Worm (Caenorhabditis elegans) whole organism, young adult: Measurements from ENCODE around the gene prx-12.

Experiments used
- F10E7.11 ChIP-seq: sonication (generic microtip); optimal IDR thresholded peaks from 2 replicates; lab custom pipeline; 2017; ENCODE audit warnings: mild to moderate bottlenecking, missing genetic modification characterization, moderate library complexity, missing compliant biosample characterization
- F39B2.1 ChIP-seq: fragments of 200-800 bp; sonication (Bioruptor generic); IDR thresholded peaks from 2 replicates; pipeline ENCODE4 v1.3.6; 2022; ENCODE audit warnings: missing genetic modification reagents, missing genetic modification characterization, missing compliant biosample characterization
- F49E8.2 ChIP-seq: sonication (generic microtip); optimal IDR thresholded peaks from 3 replicates; lab custom pipeline; 2017; ENCODE audit warnings: missing genetic modification characterization, mild to moderate bottlenecking, missing compliant biosample characterization, antibody characterized with exemption, moderate library complexity; ENCODE audit not compliant: insufficient read depth
- F52B5.7 ChIP-seq: sonication (generic microtip); optimal IDR thresholded peaks from 2 replicates; lab custom pipeline; 2016; ENCODE audit warnings: mild to moderate bottlenecking, missing genetic modification characterization, missing compliant biosample characterization
- F57A8.1 ChIP-seq: fragments of 200-800 bp; sonication (Bioruptor generic); optimal IDR thresholded peaks from 2 replicates; lab custom pipeline; 2018; ENCODE audit warnings: mild to moderate bottlenecking, missing genetic modification characterization, moderate library complexity, missing compliant biosample characterization
- T26A5.8 ChIP-seq: sonication (generic microtip); optimal IDR thresholded peaks from 2 replicates; lab custom pipeline; 2016; ENCODE audit warnings: missing genetic modification characterization, missing compliant biosample characterization
- Y53G8AR.9 ChIP-seq: fragments of 200-800 bp; sonication (Bioruptor generic); conservative IDR thresholded peaks from 2 replicates; pipeline ENCODE4 v1.3.6; 2022; ENCODE audit warnings: missing genetic modification reagents, missing genetic modification characterization, missing compliant biosample characterization
- Y95B8A.8 ChIP-seq: fragments of 200-800 bp; sonication (Bioruptor generic); IDR thresholded peaks from 2 replicates; pipeline ENCODE4 v1.3.6; 2022; ENCODE audit warnings: missing genetic modification reagents, missing genetic modification characterization, missing compliant biosample characterization
- akir-1 ChIP-seq: fragments of 200-800 bp; sonication (Bioruptor generic); optimal IDR thresholded peaks from 2 replicates; lab custom pipeline; 2018; ENCODE audit warnings: mild to moderate bottlenecking, missing genetic modification characterization, moderate library complexity, missing compliant biosample characterization
- athp-1 ChIP-seq: sonication (generic microtip); optimal IDR thresholded peaks from 2 replicates; lab custom pipeline; 2017; ENCODE audit warnings: mild to moderate bottlenecking, missing genetic modification characterization, missing compliant biosample characterization
- cebp-1 ChIP-seq, 2 experiments: fragments of 200-800 bp in 1 of 2; sonication (Bioruptor generic) in 1 of 2; sonication (generic microtip) in 1 of 2; IDR thresholded peaks in 1 of 2; optimal IDR thresholded peaks in 1 of 2; 2 replicates each; pipeline versions ENCODE4 v1.3.6 to Lab custom; 2017 to 2022; ENCODE audit warnings: missing compliant biosample characterization in 2 of 2, missing genetic modification characterization in 2 of 2, mild to moderate bottlenecking in 1 of 2, missing genetic modification reagents in 1 of 2, moderate library complexity in 1 of 2
- cebp-2 ChIP-seq: fragments of 200-800 bp; sonication (Bioruptor generic); IDR thresholded peaks from 2 replicates; pipeline ENCODE4 v1.3.6; 2022; ENCODE audit warnings: missing genetic modification characterization, missing compliant biosample characterization
- ceh-100 ChIP-seq: fragments of 200-800 bp; sonication (Bioruptor generic); IDR thresholded peaks from 2 replicates; pipeline ENCODE4 v1.3.6; 2022; ENCODE audit warnings: missing genetic modification reagents, missing genetic modification characterization, missing compliant biosample characterization
- ceh-40 ChIP-seq: fragments of 200-800 bp; sonication (Bioruptor generic); IDR thresholded peaks from 2 replicates; pipeline ENCODE4 v1.3.6; 2022; ENCODE audit warnings: missing genetic modification characterization, missing compliant biosample characterization
- ceh-58 ChIP-seq: fragments of 200-800 bp; sonication (Bioruptor generic); IDR thresholded peaks from 2 replicates; pipeline ENCODE4 v1.3.6; 2022; ENCODE audit warnings: missing genetic modification characterization, missing compliant biosample characterization
- egl-44 ChIP-seq: fragments of 200-800 bp; sonication (Bioruptor generic); IDR thresholded peaks from 2 replicates; pipeline ENCODE4 v1.3.6; 2022; ENCODE audit warnings: missing genetic modification reagents, missing genetic modification characterization, missing compliant biosample characterization
- egrh-3 ChIP-seq: fragments of 200-800 bp; sonication (Bioruptor generic); IDR thresholded peaks from 2 replicates; pipeline ENCODE4 v1.3.6; 2022; ENCODE audit warnings: missing genetic modification reagents, missing genetic modification characterization, missing compliant biosample characterization
- ekl-4 ChIP-seq: fragments of 200-800 bp; sonication (Bioruptor generic); IDR thresholded peaks from 2 replicates; pipeline ENCODE4 v1.3.6; 2022; ENCODE audit warnings: missing genetic modification reagents, missing genetic modification characterization, missing compliant biosample characterization
- ets-4 ChIP-seq: fragments of 200-800 bp; sonication (Bioruptor generic); optimal IDR thresholded peaks from 2 replicates; lab custom pipeline; 2018; ENCODE audit warnings: mild to moderate bottlenecking, missing genetic modification characterization, missing compliant biosample characterization
- fkh-3 ChIP-seq: sonication (generic microtip); optimal IDR thresholded peaks from 2 replicates; lab custom pipeline; 2016; ENCODE audit warnings: mild to moderate bottlenecking, missing genetic modification characterization, missing compliant biosample characterization
- gei-17 ChIP-seq: fragments of 200-800 bp; sonication (Bioruptor generic); optimal IDR thresholded peaks from 2 replicates; lab custom pipeline; 2018; ENCODE audit warnings: mild to moderate bottlenecking, missing genetic modification characterization, missing compliant biosample characterization
- him-1 ChIP-seq: sonication (generic microtip); optimal IDR thresholded peaks from 2 replicates; lab custom pipeline; 2016; ENCODE audit warnings: missing genotype, missing genetic modification reagents, missing genetic modification characterization, missing compliant biosample characterization
- hlh-12 ChIP-seq: sonication (generic microtip); optimal IDR thresholded peaks from 2 replicates; lab custom pipeline; 2016; ENCODE audit warnings: missing genetic modification characterization, missing compliant biosample characterization
- hlh-26 ChIP-seq: fragments of 200-800 bp; sonication (Bioruptor generic); conservative IDR thresholded peaks from 2 replicates; pipeline ENCODE4 v1.3.6; 2022; ENCODE audit warnings: missing genetic modification reagents, missing genetic modification characterization, missing compliant biosample characterization
- hmg-20 ChIP-seq: fragments of 200-800 bp; sonication (Bioruptor generic); IDR thresholded peaks from 2 replicates; pipeline ENCODE4 v1.3.6; 2022; ENCODE audit warnings: missing genetic modification reagents, missing genetic modification characterization, missing compliant biosample characterization
- hsf-1 ChIP-seq: fragments of 200-800 bp; sonication (Bioruptor generic); IDR thresholded peaks from 2 replicates; pipeline ENCODE4 v1.3.6; 2022; ENCODE audit warnings: missing genetic modification reagents, missing genetic modification characterization, missing compliant biosample characterization
- let-607 ChIP-seq, 2 experiments: fragments of 200-800 bp in 1 of 2; sonication (Bioruptor generic) in 1 of 2; sonication (generic microtip) in 1 of 2; optimal IDR thresholded peaks; 2 replicates each; lab custom pipeline; 2016 to 2018; ENCODE audit warnings: mild to moderate bottlenecking in 2 of 2, missing compliant biosample characterization in 2 of 2, missing genetic modification characterization in 2 of 2, moderate library complexity in 2 of 2, missing genotype in 1 of 2
- lin-35 ChIP-seq, 3 experiments: fragments of 150-350 bp in 2 of 3; sonication (generic microtip) in 1 of 3; optimal IDR thresholded peaks; 2 replicates each; lab custom pipeline; 2014 to 2018; ENCODE audit warnings: missing biosample characterization in 3 of 3, missing genetic modification characterization in 3 of 3, missing genetic modification reagents in 3 of 3
- lin-40 ChIP-seq: sonication (generic microtip); optimal IDR thresholded peaks from 2 replicates; lab custom pipeline; 2016; ENCODE audit warnings: missing genetic modification characterization, mild to moderate bottlenecking, missing compliant biosample characterization, missing genotype, missing genetic modification reagents
- lin-54 ChIP-seq: fragments of 200-800 bp; sonication (Bioruptor generic); optimal IDR thresholded peaks from 2 replicates; lab custom pipeline; 2018; ENCODE audit warnings: mild to moderate bottlenecking, missing genetic modification characterization, missing compliant biosample characterization
- lsl-1 ChIP-seq: fragments of 200-800 bp; sonication (Bioruptor generic); optimal IDR thresholded peaks from 2 replicates; lab custom pipeline; 2018; ENCODE audit warnings: mild to moderate bottlenecking, missing genetic modification characterization, moderate library complexity, missing compliant biosample characterization
- madf-8 ChIP-seq: fragments of 200-800 bp; sonication (Bioruptor generic); conservative IDR thresholded peaks from 2 replicates; pipeline ENCODE4 v1.3.6; 2022; ENCODE audit warnings: missing genetic modification reagents, missing genetic modification characterization, missing compliant biosample characterization
- mes-4 ChIP-seq: sonication (generic microtip); optimal IDR thresholded peaks from 2 replicates; lab custom pipeline; 2016; ENCODE audit warnings: missing genotype, missing genetic modification characterization, missing compliant biosample characterization
- mxl-1 ChIP-seq: sonication (generic microtip); optimal IDR thresholded peaks from 2 replicates; lab custom pipeline; 2016; ENCODE audit warnings: missing genetic modification characterization, missing compliant biosample characterization
- nfyb-1 ChIP-seq: fragments of 200-800 bp; sonication (Bioruptor generic); IDR thresholded peaks from 2 replicates; pipeline ENCODE4 v1.3.6; 2022; ENCODE audit warnings: missing genetic modification reagents, missing genetic modification characterization, missing compliant biosample characterization
- pha-4 ChIP-seq: fragments of 150-350 bp; sonication (generic microtip); optimal IDR thresholded peaks from 2 replicates; lab custom pipeline; 2014; ENCODE audit warnings: missing biosample characterization, missing genetic modification reagents, missing genetic modification characterization
- rcor-1 ChIP-seq: fragments of 200-800 bp; sonication (Bioruptor generic); IDR thresholded peaks from 2 replicates; pipeline ENCODE4 v1.3.6; 2022; ENCODE audit warnings: missing genetic modification reagents, missing genetic modification characterization, missing compliant biosample characterization
- rec-8 ChIP-seq, 2 experiments: sonication (generic microtip); optimal IDR thresholded peaks; 2 replicates each; lab custom pipeline; 2016; ENCODE audit warnings: mild to moderate bottlenecking in 2 of 2, missing genetic modification characterization in 2 of 2, missing genetic modification reagents in 2 of 2, missing genotype in 2 of 2, missing biosample characterization in 1 of 2, missing compliant biosample characterization in 1 of 2, moderate library complexity in 1 of 2
- repo-1 ChIP-seq: sonication (generic microtip); optimal IDR thresholded peaks from 2 replicates; lab custom pipeline; 2017; ENCODE audit warnings: mild to moderate bottlenecking, missing genetic modification characterization, missing compliant biosample characterization
- rpc-1 ChIP-seq, 2 experiments: fragments of 150-350 bp in 1 of 2; sonication (generic microtip) in 1 of 2; optimal IDR thresholded peaks; 2 replicates each; lab custom pipeline; 2014 to 2018; ENCODE audit warnings: missing biosample characterization in 1 of 2, missing genetic modification characterization in 1 of 2, missing genetic modification reagents in 1 of 2, missing genotype in 1 of 2
- snpc-3.4 ChIP-seq: sonication (generic microtip); optimal IDR thresholded peaks from 2 replicates; lab custom pipeline; 2017; ENCODE audit warnings: missing genetic modification characterization, mild to moderate bottlenecking, missing compliant biosample characterization, antibody characterized with exemption, moderate library complexity, missing genotype, missing genetic modification reagents
- tbx-9 ChIP-seq: sonication (generic microtip); optimal IDR thresholded peaks from 2 replicates; lab custom pipeline; 2016; ENCODE audit warnings: borderline replicate concordance, missing genetic modification characterization, inconsistent platforms, missing compliant biosample characterization
- tlf-1 ChIP-seq: fragments of 200-800 bp; sonication (Bioruptor generic); optimal IDR thresholded peaks from 2 replicates; lab custom pipeline; 2018; ENCODE audit warnings: mild to moderate bottlenecking, missing genetic modification characterization, missing compliant biosample characterization
- unc-130 ChIP-seq: sonication (generic microtip); optimal IDR thresholded peaks from 2 replicates; lab custom pipeline; 2016; ENCODE audit warnings: missing genetic modification reagents, missing genetic modification characterization, missing compliant biosample characterization
- xnd-1 ChIP-seq: sonication (generic microtip); optimal IDR thresholded peaks from 2 replicates; lab custom pipeline; 2016; ENCODE audit warnings: missing genotype, missing genetic modification reagents, missing genetic modification characterization, missing compliant biosample characterization
- ztf-26 ChIP-seq: sonication (generic microtip); optimal IDR thresholded peaks from 2 replicates; lab custom pipeline; 2017; ENCODE audit warnings: missing genetic modification characterization, missing compliant biosample characterization
- ztf-3 ChIP-seq: fragments of 200-800 bp; sonication (Bioruptor generic); optimal IDR thresholded peaks from 2 replicates; lab custom pipeline; 2018; ENCODE audit warnings: mild to moderate bottlenecking, missing genetic modification characterization, missing compliant biosample characterization

The prx-12 gene

ce11 chrX:11414837-11415550, 21.9 kb downstream of the prx-12 start, which contains the start of gene pek-1 (continued):
- peak; percentile 15 for TF ChIP-seq rpc-1 (optimal IDR thresholded peaks at IDR 0.05; lab: Kevin White, UChicago)
- no peak for TF ChIP-seq rpc-1 (tag; optimal IDR thresholded peaks at IDR 0.05; lab: Kevin White, UChicago)
- peak; percentile 73 to 88 for TF ChIP-seq let-607 (tag; optimal IDR thresholded peaks at IDR 0.05; lab: Kevin White, UChicago)
- no peak for TF ChIP-seq Y53G8AR.9 (GFP tag; lab: Robert Waterston, UW)
- no peak for TF ChIP-seq repo-1 (tag; lab: Kevin White, UChicago)
- TF ChIP-seq egrh-3, result no peak
- TF ChIP-seq gei-17, result no peak
- no peak for TF ChIP-seq rec-8 (tag; optimal IDR thresholded peaks at IDR 0.05; lab: Kevin White, UChicago)
- TF ChIP-seq hmg-20 (GFP tag; lab: Robert Waterston, UW), result no peak
- no peak for TF ChIP-seq cebp-1 (GFP tag; IDR thresholded peaks at IDR 0.05; lab: Robert Waterston, UW)
- TF ChIP-seq cebp-1 (tag; optimal IDR thresholded peaks at IDR 0.05; lab: Kevin White, UChicago), result peak; percentile 73
- TF ChIP-seq lin-35 (GFP tag; optimal IDR thresholded peaks at IDR 0.05; lab: Kevin White, UChicago), result no peak
- no peak for TF ChIP-seq ceh-58 (GFP tag; lab: Robert Waterston, UW)
- TF ChIP-seq F52B5.7 (tag; lab: Kevin White, UChicago), result no peak
- TF ChIP-seq lin-54, result no peak
- no peak for TF ChIP-seq lsl-1 (GFP tag; lab: Kevin White, UChicago)
- no peak for TF ChIP-seq snpc-3.4 (tag; lab: Kevin White, UChicago)
- no peak for TF ChIP-seq F49E8.2 (tag; lab: Kevin White, UChicago)
- TF ChIP-seq pha-4 (tag; lab: Kevin White, UChicago), result no peak
- no peak for TF ChIP-seq madf-8 (GFP tag; lab: Robert Waterston, UW)
- no peak for TF ChIP-seq F57A8.1
- TF ChIP-seq fkh-3 (tag; lab: Kevin White, UChicago), result no peak
- TF ChIP-seq egl-44 (GFP tag; lab: Robert Waterston, UW), result no peak
- TF ChIP-seq Y95B8A.8 (GFP tag; lab: Robert Waterston, UW), result no peak
- TF ChIP-seq nfyb-1 (GFP tag; lab: Robert Waterston, UW), result 0 out of 2 replicates have a peak, but pooled peaks have one; percentile 31
- TF ChIP-seq F10E7.11 (tag; lab: Kevin White, UChicago), result no peak
- TF ChIP-seq ets-4, result no peak
- TF ChIP-seq mxl-1 (tag; lab: Kevin White, UChicago), result no peak
- TF ChIP-seq hlh-26 (GFP tag; lab: Robert Waterston, UW), result no peak
- no peak for TF ChIP-seq F39B2.1 (GFP tag; lab: Robert Waterston, UW)
- no peak for TF ChIP-seq rcor-1 (GFP tag; lab: Robert Waterston, UW)
- no peak for TF ChIP-seq akir-1 (GFP tag; lab: Kevin White, UChicago)
- TF ChIP-seq hsf-1 (GFP tag; lab: Robert Waterston, UW), result peak; percentile 89
- no peak for TF ChIP-seq hlh-12 (tag; lab: Kevin White, UChicago)
- TF ChIP-seq cebp-2 (GFP tag; lab: Robert Waterston, UW), result no peak
- no peak for TF ChIP-seq xnd-1 (tag; lab: Kevin White, UChicago)
- TF ChIP-seq tlf-1 (GFP tag; lab: Kevin White, UChicago), result no peak
- TF ChIP-seq him-1 (tag; lab: Kevin White, UChicago), result no peak
- no peak for TF ChIP-seq tbx-9
- no peak for TF ChIP-seq athp-1 (tag; lab: Kevin White, UChicago)
- TF ChIP-seq ztf-26 (tag; lab: Kevin White, UChicago), result no peak
- TF ChIP-seq unc-130 (GFP tag; lab: Kevin White, UChicago), result no peak
- no peak for TF ChIP-seq ztf-3
- no peak for TF ChIP-seq ceh-100 (GFP tag; lab: Robert Waterston, UW)
- no peak for TF ChIP-seq T26A5.8
- no peak for TF ChIP-seq mes-4 (tag; lab: Kevin White, UChicago)
- TF ChIP-seq ekl-4 (GFP tag; lab: Robert Waterston, UW), result peak; percentile 10; the same call in 1 of the 2 replicates
- no peak for TF ChIP-seq ceh-40 (GFP tag; lab: Robert Waterston, UW)
- peak; percentile 45 for TF ChIP-seq lin-40 (tag; lab: Kevin White, UChicago)
